Worm (Caenorhabditis elegans): Measurements from ENCODE around the gene Y54E2A.4.

- TF ChIP-seq R02D3.7 (tag; optimal IDR thresholded peaks at IDR 0.05) (no peak), lin-15B (tag; optimal IDR thresholded peaks at IDR 0.05) (no peak), aly-2 (tag; optimal IDR thresholded peaks at IDR 0.05) (no peak), fos-1 (tag; optimal IDR thresholded peaks at IDR 0.05) (no peak), nhr-11 (tag; optimal IDR thresholded peaks at IDR 0.05) (no peak), snpc-4 (tag; optimal IDR thresholded peaks at IDR 0.05) (no peak), elt-3 (tag; optimal IDR thresholded peaks at IDR 0.05) (no peak), skn-1 (tag; optimal IDR thresholded peaks at IDR 0.05) (no peak), nhr-237 (tag; optimal IDR thresholded peaks at IDR 0.05) (no peak), fkh-10 (GFP tag; optimal IDR thresholded peaks at IDR 0.05) (no peak), elt-2 (tag; optimal IDR thresholded peaks at IDR 0.05) (no peak)
Measured at ce11 chrII:14785906-14786305, 31.5 kb downstream of the Y54E2A.4 start, which contains the start of gene Y54E2A.9.

Measured in whole organism, L3 larva.